Fruit fly (Drosophila melanogaster) whole organism, prepupa: ENCODE results near the gene CG42784.

Experiments used
- CG10631 ChIP-seq: fragments of 200-800 bp; sonication (Bioruptor generic); optimal IDR thresholded peaks from 2 replicates; lab custom pipeline; 2016; ENCODE audit warnings: missing biosample characterization, missing genetic modification characterization
- CG11294 ChIP-seq: fragments of 200-800 bp; sonication (Bioruptor generic); IDR thresholded peaks from 2 replicates; pipeline ENCODE4 v1.3.6; 2022; ENCODE audit warnings: missing biosample characterization, missing genetic modification characterization
- CG11762 ChIP-seq: fragments of 200-800 bp; sonication (Bioruptor generic); optimal IDR thresholded peaks from 3 replicates; lab custom pipeline; 2016; ENCODE audit warnings: missing biosample characterization, missing genetic modification characterization; ENCODE audit not compliant: insufficient read depth
- CG15336 ChIP-seq: fragments of 200-800 bp; sonication (Bioruptor generic); IDR thresholded peaks from 2 replicates; pipeline ENCODE4 v1.3.6; 2022; ENCODE audit warnings: missing biosample characterization, missing genetic modification characterization
- CG1621 ChIP-seq: fragments of 200-800 bp; sonication (Bioruptor generic); optimal IDR thresholded peaks from 3 replicates; lab custom pipeline; 2018; ENCODE audit warnings: missing biosample characterization, mild to moderate bottlenecking, missing genetic modification characterization
- CG31627 ChIP-seq: fragments of 200-800 bp; sonication (Bioruptor generic); optimal IDR thresholded peaks from 3 replicates; lab custom pipeline; 2016; ENCODE audit warnings: missing biosample characterization, missing genetic modification characterization
- CG32006 ChIP-seq: fragments of 200-800 bp; sonication (Bioruptor generic); optimal IDR thresholded peaks from 3 replicates; lab custom pipeline; 2017; ENCODE audit warnings: missing biosample characterization, mild to moderate bottlenecking, missing genetic modification characterization
- CG3919 ChIP-seq: fragments of 200-800 bp; sonication (Bioruptor generic); optimal IDR thresholded peaks from 3 replicates; lab custom pipeline; 2016; ENCODE audit warnings: missing biosample characterization, missing genetic modification characterization
- CG4318 ChIP-seq: fragments of 200-800 bp; sonication (Bioruptor generic); optimal IDR thresholded peaks from 3 replicates; lab custom pipeline; 2017; ENCODE audit warnings: missing biosample characterization, mild to moderate bottlenecking, missing genetic modification characterization
- CG6276 ChIP-seq: fragments of 200-800 bp; sonication (Bioruptor generic); optimal IDR thresholded peaks from 2 replicates; lab custom pipeline; 2017; ENCODE audit warnings: missing biosample characterization, mild to moderate bottlenecking, missing genetic modification characterization
- CG6808 ChIP-seq: fragments of 200-800 bp; sonication (Bioruptor generic); optimal IDR thresholded peaks from 3 replicates; lab custom pipeline; 2017; ENCODE audit warnings: missing biosample characterization, missing genetic modification characterization, mild to moderate bottlenecking, moderate library complexity, missing genetic modification reagents
- CG7368 ChIP-seq: fragments of 200-800 bp; sonication (Bioruptor generic); optimal IDR thresholded peaks from 3 replicates; lab custom pipeline; 2016; ENCODE audit warnings: missing biosample characterization, missing genetic modification characterization
- CG8119 ChIP-seq: fragments of 200-800 bp; sonication (Bioruptor generic); IDR thresholded peaks from 3 replicates; pipeline ENCODE4 v1.3.6; 2022; ENCODE audit warnings: missing biosample characterization, missing genetic modification characterization
- CG8319 ChIP-seq: fragments of 200-800 bp; sonication (Bioruptor generic); optimal IDR thresholded peaks from 3 replicates; lab custom pipeline; 2016; ENCODE audit warnings: missing biosample characterization, missing genetic modification characterization
- Eip75B ChIP-seq: fragments of 200-800 bp; sonication (Bioruptor generic); optimal IDR thresholded peaks from 3 replicates; lab custom pipeline; 2016; ENCODE audit warnings: missing biosample characterization, missing genetic modification characterization
- Eip93F ChIP-seq: fragments of 200-800 bp; sonication (Bioruptor generic); optimal IDR thresholded peaks from 2 replicates; lab custom pipeline; 2016; ENCODE audit warnings: missing biosample characterization, mild to moderate bottlenecking, missing genetic modification characterization
- Hr38 ChIP-seq: sonication (Bioruptor generic); optimal IDR thresholded peaks from 2 replicates; lab custom pipeline; 2016; ENCODE audit warnings: missing biosample characterization, missing genetic modification characterization
- Hr39 ChIP-seq: fragments of 200-800 bp; sonication (Bioruptor generic); optimal IDR thresholded peaks from 2 replicates; lab custom pipeline; 2016; ENCODE audit warnings: missing biosample characterization, missing genetic modification characterization
- Hr4 ChIP-seq: fragments of 200-800 bp; sonication (Bioruptor generic); optimal IDR thresholded peaks from 3 replicates; lab custom pipeline; 2016; ENCODE audit warnings: missing biosample characterization, missing genetic modification characterization
- Lpt ChIP-seq: fragments of 200-800 bp; sonication (Bioruptor generic); optimal IDR thresholded peaks from 3 replicates; lab custom pipeline; 2016; ENCODE audit warnings: missing biosample characterization, missing genetic modification characterization
- Met ChIP-seq: fragments of 200-800 bp; sonication (Bioruptor generic); optimal IDR thresholded peaks from 3 replicates; lab custom pipeline; 2016; ENCODE audit warnings: missing biosample characterization, missing genetic modification characterization
- OdsH ChIP-seq: fragments of 200-800 bp; sonication (Bioruptor generic); optimal IDR thresholded peaks from 3 replicates; lab custom pipeline; 2016; ENCODE audit warnings: missing biosample characterization, missing genetic modification characterization
- Smox ChIP-seq: fragments of 200-800 bp; sonication (Bioruptor generic); optimal IDR thresholded peaks from 3 replicates; lab custom pipeline; 2016; ENCODE audit warnings: missing biosample characterization, missing genetic modification characterization
- achi ChIP-seq: fragments of 200-800 bp; sonication (Bioruptor generic); optimal IDR thresholded peaks from 3 replicates; lab custom pipeline; 2016; ENCODE audit warnings: missing biosample characterization, missing genetic modification characterization
- acj6 ChIP-seq: fragments of 200-800 bp; sonication (Bioruptor generic); optimal IDR thresholded peaks from 3 replicates; lab custom pipeline; 2016; ENCODE audit warnings: missing biosample characterization, missing genetic modification characterization
- dac ChIP-seq: fragments of 200-800 bp; sonication (Bioruptor generic); optimal IDR thresholded peaks from 2 replicates; lab custom pipeline; 2017; ENCODE audit warnings: missing biosample characterization, mild to moderate bottlenecking, missing genetic modification characterization
- dsx ChIP-seq: fragments of 200-800 bp; optimal IDR thresholded peaks from 3 replicates; lab custom pipeline; 2019; ENCODE audit warnings: missing biosample characterization, mild to moderate bottlenecking, missing genetic modification characterization, moderate library complexity; ENCODE audit not compliant: poor library complexity, severe bottlenecking
- eg ChIP-seq: fragments of 200-800 bp; sonication (Bioruptor generic); IDR thresholded peaks from 3 replicates; pipeline ENCODE4 v1.3.6; 2022; ENCODE audit warnings: missing biosample characterization, missing genetic modification characterization
- esn ChIP-seq: fragments of 200-800 bp; sonication (Bioruptor generic); optimal IDR thresholded peaks from 2 replicates; lab custom pipeline; 2016; ENCODE audit warnings: missing biosample characterization, mild to moderate bottlenecking, missing genetic modification characterization, moderate library complexity
- net ChIP-seq: fragments of 200-800 bp; sonication (Bioruptor generic); optimal IDR thresholded peaks from 3 replicates; lab custom pipeline; 2016; ENCODE audit warnings: missing biosample characterization, missing genetic modification characterization
- pdm3 ChIP-seq: fragments of 200-800 bp; sonication (Bioruptor generic); optimal IDR thresholded peaks from 3 replicates; lab custom pipeline; 2016; ENCODE audit warnings: missing biosample characterization, missing genetic modification characterization
- salr ChIP-seq, 2 experiments: fragments of 200-800 bp; sonication (Bioruptor generic); optimal IDR thresholded peaks; 3 replicates each; lab custom pipeline; 2016 to 2018; ENCODE audit warnings: missing biosample characterization in 2 of 2, missing genetic modification characterization in 2 of 2, mild to moderate bottlenecking in 1 of 2
- ss ChIP-seq, 2 experiments: fragments of 200-800 bp; sonication (Bioruptor generic); optimal IDR thresholded peaks; 2 replicates in 1 of 2; 3 replicates in 1 of 2; lab custom pipeline; 2017 to 2018; ENCODE audit warnings: mild to moderate bottlenecking in 2 of 2, missing biosample characterization in 2 of 2, missing genetic modification characterization in 2 of 2, moderate library complexity in 1 of 2
- svp ChIP-seq: fragments of 200-800 bp; sonication (Bioruptor generic); peaks from one replicate; lab custom pipeline; 2016; ENCODE audit warnings: missing biosample characterization, missing genetic modification characterization
- vri ChIP-seq: fragments of 200-800 bp; sonication (Bioruptor generic); optimal IDR thresholded peaks from 3 replicates; lab custom pipeline; 2016; ENCODE audit warnings: missing biosample characterization, mild to moderate bottlenecking, missing genetic modification characterization

The CG42784 gene

dm6 chr2L:13399565-13399964 lies 15.7 kb upstream of the CG42784 start (continued):
- TF ChIP-seq ss (GFP tag; optimal IDR thresholded peaks at IDR 0.05; lab: Kevin White, UChicago) (no peak), Hr38 (GFP tag; lab: Kevin White, UChicago) (no peak), CG31627 (GFP tag; lab: Kevin White, UChicago) (no peak), CG8319 (GFP tag; lab: Kevin White, UChicago) (no peak), dsx (GFP tag; lab: Kevin White, UChicago) (no peak), Smox (GFP tag; lab: Kevin White, UChicago) (no peak), eg (GFP tag; lab: Robert Waterston, UW) (no peak)

dm6 chr2L:13411566-13411965 lies 3.7 kb upstream of the CG42784 start, which contains the start of gene Vm34Ca:
TSS of gene Vm34Ca (minus strand) at chr2L:13411631.
- TF ChIP-seq Hr38 (GFP tag; lab: Kevin White, UChicago) (no peak), dac (no peak), eg (GFP tag; lab: Robert Waterston, UW) (no peak), CG11294 (GFP tag; lab: Robert Waterston, UW) (no peak)

- TF ChIP-seq Eip75B (GFP tag; lab: Kevin White, UChicago) (no peak), Hr39 (GFP tag; lab: Kevin White, UChicago) (no peak), CG6808 (GFP tag; lab: Kevin White, UChicago) (no peak), net (GFP tag; lab: Kevin White, UChicago) (no peak), Met (GFP tag; lab: Kevin White, UChicago) (no peak), CG32006 (GFP tag; lab: Kevin White, UChicago) (no peak), Lpt (no peak), CG11762 (GFP tag; lab: Kevin White, UChicago) (no peak), Hr38 (GFP tag; lab: Kevin White, UChicago) (no peak), Smox (GFP tag; lab: Kevin White, UChicago) (no peak), dsx (GFP tag; lab: Kevin White, UChicago) (no peak), CG7368 (GFP tag; lab: Kevin White, UChicago) (no peak), achi (no peak), CG8319 (GFP tag; lab: Kevin White, UChicago) (no peak), CG3919 (GFP tag; lab: Kevin White, UChicago) (no peak), vri (GFP tag; lab: Kevin White, UChicago) (no peak), CG1621 (tag; lab: Kevin White, UChicago) (no peak), esn (GFP tag; lab: Kevin White, UChicago) (no peak)
- TF ChIP-seq, all 60 proteins: peak for 0
These were observed 3.0 kb upstream of the CG42784 start, which contains the start of gene Flad2 for dm6 chr2L:13412219-13412618. TSS of gene Flad2 (plus strand) at chr2L:13412519.

- no peak for TF ChIP-seq CG3919 (GFP tag; lab: Kevin White, UChicago)
- no peak for TF ChIP-seq CG1621 (tag; lab: Kevin White, UChicago)
- TF ChIP-seq CG32006 (GFP tag; lab: Kevin White, UChicago) = peak; percentile 61
- TF ChIP-seq CG6276 (GFP tag; lab: Kevin White, UChicago) = peak; percentile 35
- TF ChIP-seq CG4318 (GFP tag; lab: Kevin White, UChicago) = peak; percentile 5
- TF ChIP-seq Eip75B (GFP tag; lab: Kevin White, UChicago) = peak; percentile 9
- TF ChIP-seq pdm3 = no peak
- peak; percentile 63 for TF ChIP-seq Hr4
- peak; percentile 13 for TF ChIP-seq OdsH
- peak; percentile 92 for TF ChIP-seq dsx (GFP tag; lab: Kevin White, UChicago)
- TF ChIP-seq Eip93F (GFP tag; lab: Kevin White, UChicago) = no peak
- peak; percentile 61 for TF ChIP-seq CG8119 (GFP tag; lab: Robert Waterston, UW)
- TF ChIP-seq salr (GFP tag; optimal IDR thresholded peaks at IDR 0.05; lab: Kevin White, UChicago) = peak in 1 of 2 experiments; percentile 44
- peak; percentile 27 for TF ChIP-seq Lpt
- TF ChIP-seq CG10631 (GFP tag; lab: Kevin White, UChicago) = no peak
- peak; percentile 4 for TF ChIP-seq acj6 (GFP tag; lab: Kevin White, UChicago)
- no peak for TF ChIP-seq svp (GFP tag; lab: Kevin White, UChicago)
- 0 out of 2 replicates have a peak, but pooled peaks have one; percentile 43 for TF ChIP-seq CG15336
These were observed 15.8 kb downstream of the CG42784 start for dm6 chr2L:13430919-13431502.
